Fruit fly (Drosophila melanogaster) whole organism, embryonic: ENCODE results near the gene Nf1.
A peak's percentile ranks its signal among the peaks of the same experiment; 100 is the strongest.

ENCODE experiments used
- Adf1 ChIP-seq: fragments of 200-800 bp; sonication (Bioruptor generic); IDR thresholded peaks from 2 replicates; pipeline ENCODE4 v1.3.6; 2022; ENCODE audit warnings: missing biosample characterization, missing genetic modification characterization
- Aef1 ChIP-seq: fragments of 200-800 bp; sonication (Bioruptor generic); IDR thresholded peaks from 3 replicates; pipeline ENCODE4 v1.3.6; 2022; ENCODE audit warnings: missing biosample characterization, missing genetic modification characterization
- Bteb2 ChIP-seq: fragments of 200-800 bp; sonication (Bioruptor generic); optimal IDR thresholded peaks from 2 replicates; lab custom pipeline; 2016; ENCODE audit warnings: missing biosample characterization, missing genetic modification characterization
- CG1024 ChIP-seq: fragments of 200-800 bp; sonication (Bioruptor generic); IDR thresholded peaks from 2 replicates; pipeline ENCODE4 v1.3.6; 2022; ENCODE audit warnings: missing biosample characterization, missing genetic modification characterization
- CG10959 ChIP-seq: fragments of 200-800 bp; sonication (Bioruptor generic); IDR thresholded peaks from 2 replicates; pipeline ENCODE4 v1.3.6; 2022; ENCODE audit warnings: missing biosample characterization, missing genetic modification characterization
- CG11695 ChIP-seq: fragments of 200-800 bp; sonication (Bioruptor generic); IDR thresholded peaks from 3 replicates; pipeline ENCODE4 v1.3.6; 2022; ENCODE audit warnings: missing biosample characterization, missing genetic modification characterization
- CG12942 ChIP-seq: fragments of 200-800 bp; sonication (Bioruptor generic); optimal IDR thresholded peaks from 3 replicates; lab custom pipeline; 2016; ENCODE audit warnings: missing biosample characterization, missing genetic modification characterization
- CG13775 ChIP-seq: fragments of 200-800 bp; sonication (Bioruptor generic); optimal IDR thresholded peaks from 3 replicates; lab custom pipeline; 2017; ENCODE audit warnings: missing biosample characterization, mild to moderate bottlenecking, missing genetic modification characterization
- CG15011 ChIP-seq: fragments of 200-800 bp; sonication (Bioruptor generic); optimal IDR thresholded peaks from 3 replicates; lab custom pipeline; 2018; ENCODE audit warnings: missing biosample characterization, mild to moderate bottlenecking, missing genetic modification characterization
- CG15479 ChIP-seq: fragments of 200-800 bp; sonication (Bioruptor generic); optimal IDR thresholded peaks from 3 replicates; lab custom pipeline; 2019; ENCODE audit warnings: missing biosample characterization, mild to moderate bottlenecking, missing genetic modification characterization, moderate library complexity
- CG1603 ChIP-seq: fragments of 200-800 bp; sonication (Bioruptor generic); optimal IDR thresholded peaks from 2 replicates; lab custom pipeline; 2019; ENCODE audit warnings: missing biosample characterization, mild to moderate bottlenecking, missing genetic modification characterization, moderate library complexity
- CG17186 ChIP-seq: fragments of 200-800 bp; sonication (Bioruptor generic); optimal IDR thresholded peaks from 3 replicates; lab custom pipeline; 2017; ENCODE audit warnings: missing biosample characterization, missing genetic modification reagents, missing genetic modification characterization
- CG18011 ChIP-seq: fragments of 200-800 bp; sonication (Bioruptor generic); optimal IDR thresholded peaks from 2 replicates; lab custom pipeline; 2017; ENCODE audit warnings: missing biosample characterization, missing genetic modification characterization, mild to moderate bottlenecking, moderate library complexity, missing genotype
- CG2678 ChIP-seq: fragments of 200-800 bp; sonication (Bioruptor generic); optimal IDR thresholded peaks from 3 replicates; lab custom pipeline; 2019; ENCODE audit warnings: missing biosample characterization, mild to moderate bottlenecking, missing genetic modification characterization, moderate library complexity
- CG2875 ChIP-seq: fragments of 200-800 bp; sonication (Bioruptor generic); optimal IDR thresholded peaks from 2 replicates; lab custom pipeline; 2017; ENCODE audit warnings: missing biosample characterization, mild to moderate bottlenecking, missing genetic modification characterization, missing genetic modification reagents
- CG43689 ChIP-seq: fragments of 200-800 bp; sonication (Bioruptor generic); IDR thresholded peaks from 2 replicates; pipeline ENCODE4 v1.3.6; 2022; ENCODE audit warnings: missing biosample characterization, missing genetic modification characterization
- CG4854 ChIP-seq: fragments of 200-800 bp; sonication (Bioruptor generic); optimal IDR thresholded peaks from 2 replicates; lab custom pipeline; 2016; ENCODE audit warnings: missing biosample characterization, missing genetic modification characterization, inconsistent platforms
- CG5245 ChIP-seq: fragments of 200-800 bp; sonication (Bioruptor generic); optimal IDR thresholded peaks from 3 replicates; lab custom pipeline; 2016; ENCODE audit warnings: missing biosample characterization, missing genetic modification characterization
- CG9727 ChIP-seq: fragments of 200-800 bp; sonication (Bioruptor generic); optimal IDR thresholded peaks from 3 replicates; lab custom pipeline; 2017; ENCODE audit warnings: missing biosample characterization, mild to moderate bottlenecking, missing genetic modification characterization
- Dref ChIP-seq: fragments of 200-800 bp; sonication (Bioruptor generic); IDR thresholded peaks from 2 replicates; pipeline ENCODE4 v1.3.6; 2022; ENCODE audit warnings: missing biosample characterization, missing genetic modification characterization
- Hand ChIP-seq: fragments of 200-800 bp; sonication (Bioruptor generic); optimal IDR thresholded peaks from 2 replicates; lab custom pipeline; 2017; ENCODE audit warnings: mild to moderate bottlenecking, missing biosample characterization, missing genetic modification reagents, missing genetic modification characterization
- Mrtf ChIP-seq: fragments of 200-800 bp; sonication (Bioruptor generic); IDR thresholded peaks from 3 replicates; pipeline ENCODE4 v1.3.6; 2022; ENCODE audit warnings: missing biosample characterization, missing genetic modification characterization
- Oli ChIP-seq: fragments of 200-800 bp; sonication (Bioruptor generic); optimal IDR thresholded peaks from 2 replicates; lab custom pipeline; 2018; ENCODE audit warnings: missing biosample characterization, mild to moderate bottlenecking, missing genetic modification characterization, moderate library complexity
- Pdp1 ChIP-seq, 2 experiments: fragments of 200-800 bp; sonication (Bioruptor generic); optimal IDR thresholded peaks; 3 replicates each; lab custom pipeline; 2016; ENCODE audit warnings: missing biosample characterization in 2 of 2, missing genetic modification characterization in 2 of 2, mild to moderate bottlenecking in 1 of 2, moderate library complexity in 1 of 2
- Ptx1 ChIP-seq: fragments of 200-800 bp; sonication (Bioruptor generic); IDR thresholded peaks from 2 replicates; pipeline ENCODE4 v1.3.6; 2022; ENCODE audit warnings: missing biosample characterization, missing genetic modification characterization
- Sin3A ChIP-seq: fragments of >200 bp; optimal IDR thresholded peaks from 2 replicates; lab custom pipeline; 2018
- Sox100B ChIP-seq: fragments of 200-800 bp; sonication (Bioruptor generic); optimal IDR thresholded peaks from 3 replicates; lab custom pipeline; 2018; ENCODE audit warnings: missing biosample characterization, mild to moderate bottlenecking, missing genetic modification characterization
- Spps ChIP-seq: fragments of 200-800 bp; sonication (Bioruptor generic); optimal IDR thresholded peaks from 2 replicates; lab custom pipeline; 2018; ENCODE audit warnings: missing biosample characterization, mild to moderate bottlenecking, missing genetic modification characterization
- Sry-δ ChIP-seq: fragments of 200-800 bp; sonication (Bioruptor generic); optimal IDR thresholded peaks from 2 replicates; lab custom pipeline; 2016; ENCODE audit warnings: missing biosample characterization, missing genetic modification characterization
- Stat92E ChIP-seq, 3 experiments: fragments of >200 bp in 2 of 3; fragments of 200-800 bp in 1 of 3; sonication (Bioruptor generic) in 1 of 3; optimal IDR thresholded peaks; 2 replicates each; lab custom pipeline; 2017 to 2019; ENCODE audit warnings: missing biosample characterization in 3 of 3, missing genetic modification characterization in 3 of 3, mild to moderate bottlenecking in 1 of 3, moderate library complexity in 1 of 3
- ac ChIP-seq: fragments of 200-800 bp; sonication (Bioruptor generic); optimal IDR thresholded peaks from 3 replicates; lab custom pipeline; 2017; ENCODE audit warnings: missing biosample characterization, mild to moderate bottlenecking, missing genetic modification characterization
- amos ChIP-seq: fragments of 200-800 bp; sonication (Bioruptor generic); IDR thresholded peaks from 2 replicates; pipeline ENCODE4 v1.3.6; 2022; ENCODE audit warnings: missing biosample characterization, missing genetic modification characterization; ENCODE audit not compliant: partially characterized antibody
- ap ChIP-seq: fragments of 200-800 bp; sonication (Bioruptor generic); IDR thresholded peaks from 2 replicates; pipeline ENCODE4 v1.3.6; 2022; ENCODE audit warnings: missing biosample characterization, missing genetic modification characterization
- ara ChIP-seq: fragments of 200-800 bp; sonication (Bioruptor generic); IDR thresholded peaks from 2 replicates; pipeline ENCODE4 v1.3.6; 2022; ENCODE audit warnings: missing biosample characterization, missing genetic modification characterization
- br ChIP-seq: fragments of >200 bp; optimal IDR thresholded peaks from 2 replicates; lab custom pipeline; 2017
- bsh ChIP-seq, 2 experiments: fragments of 200-800 bp; sonication (Bioruptor generic); optimal IDR thresholded peaks; 2 replicates each; lab custom pipeline; 2017 to 2018; ENCODE audit warnings: mild to moderate bottlenecking in 2 of 2, missing biosample characterization in 2 of 2, missing genetic modification characterization in 2 of 2, moderate library complexity in 1 of 2
- cwo ChIP-seq: fragments of 200-800 bp; sonication (Bioruptor generic); optimal IDR thresholded peaks from 3 replicates; lab custom pipeline; 2017; ENCODE audit warnings: missing biosample characterization, missing genetic modification characterization, mild to moderate bottlenecking, moderate library complexity, missing genetic modification reagents
- eve ChIP-seq, 2 experiments: fragments of >200 bp; optimal IDR thresholded peaks; 2 replicates each; lab custom pipeline; 2017; ENCODE audit warnings: missing biosample characterization in 2 of 2, missing genetic modification characterization in 2 of 2
- exex ChIP-seq: fragments of 200-800 bp; sonication (Bioruptor generic); optimal IDR thresholded peaks from 4 replicates; lab custom pipeline; 2018; ENCODE audit warnings: missing biosample characterization, mild to moderate bottlenecking, missing genetic modification characterization, moderate library complexity
- ftz-f1 ChIP-seq: fragments of 200-800 bp; sonication (Bioruptor generic); optimal IDR thresholded peaks from 2 replicates; lab custom pipeline; 2016; ENCODE audit warnings: missing biosample characterization, missing genetic modification characterization
- h ChIP-seq: fragments of >200 bp; optimal IDR thresholded peaks from 2 replicates; lab custom pipeline; 2017
- mam ChIP-seq: fragments of 200-800 bp; sonication (Bioruptor generic); optimal IDR thresholded peaks from 3 replicates; lab custom pipeline; 2016; ENCODE audit warnings: missing biosample characterization, missing genetic modification characterization
- nerfin-1 ChIP-seq: fragments of 200-800 bp; sonication (Bioruptor generic); optimal IDR thresholded peaks from 3 replicates; lab custom pipeline; 2019; ENCODE audit warnings: missing biosample characterization, mild to moderate bottlenecking, missing genetic modification characterization, moderate library complexity
- odd ChIP-seq: fragments of 200-800 bp; sonication (Bioruptor generic); optimal IDR thresholded peaks from 2 replicates; lab custom pipeline; 2017; ENCODE audit warnings: missing biosample characterization, mild to moderate bottlenecking, missing genetic modification characterization
- pum ChIP-seq: fragments of 200-800 bp; sonication (Bioruptor generic); optimal IDR thresholded peaks from 2 replicates; lab custom pipeline; 2016; ENCODE audit warnings: missing biosample characterization, missing genetic modification characterization
- ttk ChIP-seq: fragments of 200-800 bp; sonication (Bioruptor generic); IDR thresholded peaks from 2 replicates; pipeline ENCODE4 v2.1.2; 2022; ENCODE audit warnings: missing biosample characterization, missing genetic modification characterization
- unpg ChIP-seq: fragments of 200-800 bp; sonication (Bioruptor generic); optimal IDR thresholded peaks from 3 replicates; lab custom pipeline; 2018; ENCODE audit warnings: missing biosample characterization, mild to moderate bottlenecking, missing genetic modification characterization, moderate library complexity
- vnd ChIP-seq: fragments of 200-800 bp; sonication (Bioruptor generic); IDR thresholded peaks from 3 replicates; pipeline ENCODE4 v1.3.6; 2022; ENCODE audit warnings: missing biosample characterization, missing genetic modification characterization; ENCODE audit not compliant: partially characterized antibody
- zf30C ChIP-seq: fragments of 200-800 bp; sonication (Bioruptor generic); optimal IDR thresholded peaks from 3 replicates; lab custom pipeline; 2018; ENCODE audit warnings: missing biosample characterization, mild to moderate bottlenecking, missing genetic modification characterization

The Nf1 gene

DNA sequence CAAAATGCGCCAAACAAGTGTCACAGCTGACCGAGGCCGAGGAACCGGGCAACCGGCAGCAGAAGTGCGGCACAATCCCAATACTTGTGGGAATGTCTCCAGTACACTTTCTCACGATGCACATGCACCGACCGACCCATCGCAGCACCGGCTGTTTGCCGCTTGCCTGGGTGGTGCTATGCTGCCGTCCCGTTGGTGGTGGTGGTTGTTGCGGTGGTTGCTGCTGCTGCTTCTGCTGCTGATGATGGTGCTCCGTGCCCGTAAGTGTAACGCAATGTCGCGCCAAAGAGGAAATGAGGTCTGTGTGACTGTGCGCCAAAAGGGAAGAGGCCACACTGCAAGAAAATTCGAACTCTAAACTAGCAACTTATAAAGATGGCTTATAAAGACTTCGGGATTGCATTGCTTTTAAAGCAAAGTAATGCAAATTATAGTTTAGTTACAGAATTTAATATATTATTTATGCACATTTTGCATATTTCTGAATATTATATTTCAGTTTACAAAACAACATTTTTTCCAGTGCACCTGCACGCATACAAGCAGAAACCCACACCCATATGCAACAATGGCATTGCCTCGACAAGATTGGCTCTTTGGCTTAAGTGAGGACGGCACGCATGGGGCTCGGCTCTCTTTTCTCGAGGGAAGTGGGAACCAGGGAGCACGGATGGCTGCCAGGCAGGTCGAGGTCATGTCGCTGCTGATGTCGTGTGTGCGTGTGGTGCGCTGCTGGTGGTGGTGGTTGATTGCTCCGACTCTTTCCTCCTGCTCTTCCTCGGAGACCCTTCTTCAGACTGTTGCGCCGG lies 13.6 kb downstream of the Nf1 start, which contains the start of gene CG43116 (continued):
- TF ChIP-seq vnd (GFP tag; lab: Robert Waterston, UW) (no peak), CG11695 (GFP tag; lab: Robert Waterston, UW) (peak; percentile 80), CG5245 (GFP tag; lab: Kevin White, UChicago) (peak; percentile 86), CG17186 (GFP tag; lab: Kevin White, UChicago) (peak; percentile 63), bsh (GFP tag; optimal IDR thresholded peaks at IDR 0.05; lab: Kevin White, UChicago) (peak; percentile 85 to 97), CG18011 (GFP tag; lab: Kevin White, UChicago) (no peak), Adf1 (GFP tag; lab: Robert Waterston, UW) (no peak), CG2678 (tag; lab: Kevin White, UChicago) (no peak), ac (GFP tag; lab: Kevin White, UChicago) (peak; percentile 90), odd (GFP tag; lab: Kevin White, UChicago) (no peak), Stat92E (GFP tag; optimal IDR thresholded peaks at IDR 0.05; lab: Kevin White, UChicago) (peak in 1 of 3 experiments; percentile 91), CG15011 (GFP tag; lab: Kevin White, UChicago) (peak; percentile 71), CG2875 (peak; percentile 91), ttk (GFP tag; lab: Robert Waterston, UW) (peak; percentile 78), CG4854 (peak; percentile 63), Ptx1 (GFP tag; lab: Robert Waterston, UW) (peak; percentile 80), unpg (GFP tag; lab: Kevin White, UChicago) (peak; percentile 95), CG9727 (GFP tag; lab: Kevin White, UChicago) (peak; percentile 94), zf30C (GFP tag; lab: Kevin White, UChicago) (peak; percentile 99), CG15479 (peak; percentile 2), exex (no peak), pum (peak; percentile 76), Aef1 (GFP tag; lab: Robert Waterston, UW) (no peak), CG43689 (peak; percentile 37; the same call in 1 of the 2 replicates), nerfin-1 (tag; lab: Kevin White, UChicago) (peak; percentile 94), Oli (peak; percentile 90), ftz-f1 (GFP tag; lab: Kevin White, UChicago) (no peak), h (lab: Kevin White, UChicago) (no peak), amos (GFP tag; lab: Robert Waterston, UW) (no peak), mam (no peak), CG12942 (GFP tag; lab: Kevin White, UChicago) (peak; percentile 65), Sin3A (lab: Kevin White, UChicago) (no peak), Hand (GFP tag; lab: Kevin White, UChicago) (peak; percentile 9), Spps (tag; lab: Kevin White, UChicago) (peak; percentile 95), Sox100B (GFP tag; lab: Kevin White, UChicago) (no peak), Dref (GFP tag; lab: Robert Waterston, UW) (0 out of 2 replicates have a peak, but pooled peaks have one; percentile 13), ara (GFP tag; lab: Robert Waterston, UW) (peak; percentile 94), CG1024 (peak; percentile 64), Mrtf (GFP tag; lab: Robert Waterston, UW) (peak; percentile 54; the same call in 1 of the 3 replicates), cwo (GFP tag; lab: Kevin White, UChicago) (no peak), eve (GFP tag; optimal IDR thresholded peaks at IDR 0.05; lab: Kevin White, UChicago) (no peak), CG10959 (GFP tag; lab: Robert Waterston, UW) (peak; percentile 96), Bteb2 (GFP tag; lab: Kevin White, UChicago) (peak; percentile 24), CG1603 (tag; lab: Kevin White, UChicago) (no peak), CG13775 (GFP tag; lab: Kevin White, UChicago) (peak; percentile 91), br (lab: Kevin White, UChicago) (no peak), ap (GFP tag; lab: Robert Waterston, UW) (peak; percentile 79), Pdp1 (GFP tag; optimal IDR thresholded peaks at IDR 0.05; lab: Kevin White, UChicago) (peak; percentile 73 to 76), Sry-δ (GFP tag; lab: Kevin White, UChicago) (no peak)
